Worm (Caenorhabditis elegans): ENCODE data around the gene C06E8.5.

Gene C06E8.5

DNA sequence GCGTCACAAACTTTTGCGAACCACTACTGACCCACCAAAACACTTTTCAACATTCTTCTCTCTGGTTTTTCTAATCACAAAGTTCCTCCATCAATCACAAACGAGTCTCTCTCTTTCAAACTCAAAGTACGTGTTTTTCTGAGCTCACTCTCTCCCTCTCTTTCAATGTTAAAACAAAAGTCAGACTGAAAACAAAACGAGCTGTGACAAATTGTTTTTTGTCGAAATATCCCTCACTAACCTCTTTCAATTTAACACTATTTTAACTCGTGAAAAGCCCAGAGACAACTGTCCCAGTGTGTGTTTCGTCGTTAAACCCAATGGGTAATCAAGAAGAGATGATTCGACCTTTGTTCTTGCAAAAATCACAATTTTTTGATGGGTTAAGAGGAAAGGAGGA, 17.2 kb downstream of the C06E8.5 start (continued):
- TF ChIP-seq irx-1 (tag; optimal IDR thresholded peaks at IDR 0.05), result no peak
- TF ChIP-seq xbp-1 (tag; optimal IDR thresholded peaks at IDR 0.05), result peak; percentile 30
- no peak for TF ChIP-seq pqm-1 (tag; optimal IDR thresholded peaks at IDR 0.05)

DNA sequence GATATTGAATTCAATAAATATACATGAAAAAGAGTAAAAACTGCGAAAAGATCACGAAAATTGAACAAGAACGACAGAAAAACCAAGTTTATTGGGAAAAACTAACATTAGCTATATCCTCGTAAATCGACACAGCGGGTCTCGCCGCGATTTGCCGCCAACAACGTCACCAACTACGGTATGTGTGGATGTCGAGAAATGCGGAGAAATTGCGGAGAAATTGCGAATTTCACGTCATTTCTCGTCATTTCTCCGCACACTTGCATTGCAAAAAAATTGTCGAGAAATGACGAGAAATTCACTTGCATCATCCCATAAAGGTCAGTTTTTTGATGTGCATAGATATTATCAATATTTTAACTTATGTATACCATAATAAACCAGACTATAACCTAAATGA, 20.1 kb downstream of the C06E8.5 start:
- TF ChIP-seq C04F5.9 (tag; optimal IDR thresholded peaks at IDR 0.05) (peak; percentile 84), isw-1 (GFP tag; IDR thresholded peaks at IDR 0.05) (peak; percentile 23; the same call in 1 of the 2 replicates), nhr-19 (GFP tag; conservative IDR thresholded peaks at IDR 0.05) (peak; percentile 42)

DNA sequence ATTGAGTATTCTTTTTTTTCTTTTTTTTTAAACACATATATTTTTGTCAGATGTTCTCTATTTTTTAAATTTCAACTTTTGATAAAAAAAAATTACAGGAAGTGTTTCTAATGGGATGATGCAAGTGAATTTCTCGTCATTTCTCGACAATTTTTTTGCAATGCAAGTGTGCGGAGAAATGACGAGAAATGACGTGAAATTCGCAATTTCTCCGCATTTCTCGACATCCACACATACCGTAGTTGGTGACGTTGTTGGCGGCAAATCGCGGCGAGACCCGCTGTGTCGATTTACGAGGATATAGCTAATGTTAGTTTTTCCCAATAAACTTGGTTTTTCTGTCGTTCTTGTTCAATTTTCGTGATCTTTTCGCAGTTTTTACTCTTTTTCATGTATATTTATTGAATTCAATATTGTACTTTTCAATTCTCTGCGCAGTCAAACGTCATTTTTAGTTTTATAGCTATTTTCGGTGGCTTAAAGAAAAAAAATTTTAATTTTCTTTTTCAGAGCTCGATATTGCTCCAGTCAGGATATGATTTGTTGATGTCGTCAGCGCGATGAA, 23.2 kb downstream of the C06E8.5 start, which contains the start of gene F31E3.6:
TSS of gene F31E3.6 (plus strand) at position 93 of the 565 bp plus-strand sequence.
- peak in 1 of 2 experiments; percentile 53 for TF ChIP-seq lsy-2 (tag; optimal IDR thresholded peaks at IDR 0.05)
- TF ChIP-seq ceh-88 (GFP tag; IDR thresholded peaks at IDR 0.05), result peak; percentile 67
- TF ChIP-seq nhr-19 (GFP tag; conservative IDR thresholded peaks at IDR 0.05), result peak; percentile 63
- peak; percentile 43 for TF ChIP-seq grh-1 (GFP tag; IDR thresholded peaks at IDR 0.05)
- peak; percentile 57 for TF ChIP-seq isw-1 (GFP tag; IDR thresholded peaks at IDR 0.05)
- peak; percentile 99 for TF ChIP-seq C04F5.9 (tag; optimal IDR thresholded peaks at IDR 0.05)

DNA sequence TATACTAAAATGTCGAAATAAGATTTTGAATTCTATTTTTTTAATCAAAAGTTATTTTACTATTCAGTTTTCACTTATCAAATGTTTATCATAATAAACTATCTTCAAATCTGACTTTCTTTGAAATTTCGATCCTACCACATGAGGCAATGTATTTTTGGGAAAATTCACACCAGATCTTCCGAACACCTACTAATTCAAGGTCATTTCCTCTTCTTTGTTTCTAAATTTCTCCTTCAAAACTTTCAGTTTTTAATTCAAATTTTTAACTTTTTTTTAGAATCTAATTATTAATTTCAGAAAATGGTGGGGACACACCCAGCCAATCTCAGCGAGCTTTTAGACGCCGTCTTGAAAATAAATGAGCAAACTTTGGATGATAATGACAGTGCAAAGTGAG, 25.7 kb downstream of the C06E8.5 start, which contains the start of gene ceh-20:
TSS of gene ceh-20 (plus strand) at position 301 of the 400 bp plus-strand sequence.
- no peak for TF ChIP-seq pqm-1 (tag; optimal IDR thresholded peaks at IDR 0.05)
- TF ChIP-seq nhr-19 (GFP tag; conservative IDR thresholded peaks at IDR 0.05), result no peak

DNA sequence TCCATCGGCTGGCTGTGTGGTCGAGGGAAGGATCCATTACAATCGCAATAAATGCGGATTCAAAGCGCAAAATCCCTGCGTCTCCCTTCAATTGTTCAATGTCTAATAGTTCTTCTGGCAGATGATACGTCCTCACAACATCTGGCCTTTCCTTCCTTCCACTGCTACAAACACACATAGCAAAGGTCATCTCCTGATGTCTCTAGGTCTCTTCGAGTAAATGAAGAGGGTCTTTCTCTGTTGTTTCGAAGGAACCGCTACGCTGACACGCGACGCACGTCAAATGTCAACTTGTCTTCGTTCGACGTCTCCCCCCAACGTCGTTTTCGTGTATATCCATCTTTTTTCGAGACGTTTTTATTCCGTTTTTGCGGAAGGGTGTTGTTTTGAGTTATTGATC, 26.4 kb downstream of the C06E8.5 start:
- TF ChIP-seq irx-1 (tag; optimal IDR thresholded peaks at IDR 0.05) (no peak), mef-2 (tag; optimal IDR thresholded peaks at IDR 0.05) (no peak), ztf-4 (tag; optimal IDR thresholded peaks at IDR 0.05) (peak; percentile 47), nhr-84 (tag; optimal IDR thresholded peaks at IDR 0.05) (no peak), Y116A8C.19 (tag; optimal IDR thresholded peaks at IDR 0.05; ENCODE audit: borderline replicate concordance) (no peak), skn-1 (tag; optimal IDR thresholded peaks at IDR 0.05) (peak; percentile 3), fkh-8 (tag; optimal IDR thresholded peaks at IDR 0.05) (no peak), aha-1 (tag; optimal IDR thresholded peaks at IDR 0.05) (no peak), nhr-77 (tag; optimal IDR thresholded peaks at IDR 0.05) (peak; percentile 47), swsn-7 (tag; optimal IDR thresholded peaks at IDR 0.05) (peak; percentile 60), F16B12.6 (tag; optimal IDR thresholded peaks at IDR 0.05) (no peak), lin-13 (GFP tag; optimal IDR thresholded peaks at IDR 0.05) (peak; percentile 69), pax-3 (tag; optimal IDR thresholded peaks at IDR 0.05) (no peak), dsc-1 (tag; optimal IDR thresholded peaks at IDR 0.05) (peak; percentile 78), hlh-17 (GFP tag; optimal IDR thresholded peaks at IDR 0.05; ENCODE audit: borderline replicate concordance) (no peak), ceh-63 (GFP tag; optimal IDR thresholded peaks at IDR 0.05) (no peak), mab-9 (GFP tag; IDR thresholded peaks at IDR 0.05) (no peak), blmp-1 (tag; optimal IDR thresholded peaks at IDR 0.05) (peak; percentile 92), elt-3 (tag; optimal IDR thresholded peaks at IDR 0.05) (peak in 2 of 6 experiments; percentile 17 to 65), hlh-4 (tag; optimal IDR thresholded peaks at IDR 0.05) (no peak), lin-35 (GFP tag; optimal IDR thresholded peaks at IDR 0.05) (peak; percentile 43 to 72), nhr-76 (tag; optimal IDR thresholded peaks at IDR 0.05) (no peak), hpl-2 (GFP tag; optimal IDR thresholded peaks at IDR 0.05) (no peak), xbp-1 (tag; optimal IDR thresholded peaks at IDR 0.05) (peak; percentile 20), dpl-1 (GFP tag; optimal IDR thresholded peaks at IDR 0.05) (peak; percentile 55 to 58 (median 55)), ces-1 (GFP tag; optimal IDR thresholded peaks at IDR 0.05) (no peak), unc-62 (GFP tag; optimal IDR thresholded peaks at IDR 0.05) (peak; percentile 80), tbx-2 (tag; optimal IDR thresholded peaks at IDR 0.05) (peak; percentile 79), egl-27 (tag; optimal IDR thresholded peaks at IDR 0.05) (peak in 1 of 2 experiments; percentile 0), C04F5.9 (tag; optimal IDR thresholded peaks at IDR 0.05) (peak; percentile 96), lin-14 (GFP tag; optimal IDR thresholded peaks at IDR 0.05) (peak; percentile 91), unc-98 (GFP tag; IDR thresholded peaks at IDR 0.05) (no peak), sptf-1 (tag; optimal IDR thresholded peaks at IDR 0.05) (no peak), fkh-10 (GFP tag; optimal IDR thresholded peaks at IDR 0.05) (no peak), efl-3 (GFP tag; optimal IDR thresholded peaks at IDR 0.05) (no peak), snpc-4 (tag; optimal IDR thresholded peaks at IDR 0.05) (peak; percentile 31), nhr-28 (tag; optimal IDR thresholded peaks at IDR 0.05) (no peak)
